Worm (Caenorhabditis elegans) whole organism, mixed stage, embryonic: ENCODE results near the gene T21E8.5.

Experiments used
- M03D4.4 ChIP-seq: sonication (generic microtip); optimal IDR thresholded peaks from 2 replicates; lab custom pipeline; 2017; ENCODE audit warnings: mild to moderate bottlenecking, missing genetic modification characterization, missing compliant biosample characterization
- bed-3 ChIP-seq: fragments of 200-800 bp; sonication (Bioruptor generic); optimal IDR thresholded peaks from 3 replicates; lab custom pipeline; 2018; ENCODE audit warnings: mild to moderate bottlenecking, missing genetic modification characterization, moderate library complexity, missing compliant biosample characterization
- blmp-1 ChIP-seq: fragments of 150-350 bp; optimal IDR thresholded peaks from 2 replicates; lab custom pipeline; 2014; ENCODE audit warnings: missing biosample characterization, missing genetic modification characterization
- ceh-39 ChIP-seq: fragments of 150-350 bp; optimal IDR thresholded peaks from 2 replicates; lab custom pipeline; 2014; ENCODE audit warnings: missing biosample characterization, missing genetic modification characterization
- ceh-43 ChIP-seq: fragments of 200-800 bp; sonication (Bioruptor generic); optimal IDR thresholded peaks from 2 replicates; lab custom pipeline; 2018; ENCODE audit warnings: mild to moderate bottlenecking, missing genetic modification characterization, moderate library complexity, missing compliant biosample characterization
- ceh-83 ChIP-seq: fragments of 200-800 bp; sonication (Bioruptor generic); optimal IDR thresholded peaks from 2 replicates; lab custom pipeline; 2018; ENCODE audit warnings: mild to moderate bottlenecking, missing genetic modification characterization, missing compliant biosample characterization
- ces-1 ChIP-seq: fragments of 150-350 bp; optimal IDR thresholded peaks from 2 replicates; lab custom pipeline; 2014; ENCODE audit warnings: missing biosample characterization, missing genetic modification reagents, missing genetic modification characterization
- cnd-1 ChIP-seq: fragments of 200-800 bp; sonication (Bioruptor generic); optimal IDR thresholded peaks from 2 replicates; lab custom pipeline; 2018; ENCODE audit warnings: mild to moderate bottlenecking, missing genetic modification characterization, missing compliant biosample characterization
- elt-1 ChIP-seq: sonication (generic microtip); optimal IDR thresholded peaks from 2 replicates; lab custom pipeline; 2017; ENCODE audit warnings: missing genetic modification characterization, mild to moderate bottlenecking, missing compliant biosample characterization, antibody characterized with exemption, moderate library complexity, borderline replicate concordance; ENCODE audit not compliant: insufficient read depth
- elt-3 ChIP-seq: fragments of 150-350 bp; optimal IDR thresholded peaks from 2 replicates; lab custom pipeline; 2014; ENCODE audit warnings: missing biosample characterization, missing genetic modification characterization
- flh-1 ChIP-seq: fragments of 200-800 bp; sonication (Bioruptor generic); optimal IDR thresholded peaks from 2 replicates; lab custom pipeline; 2018; ENCODE audit warnings: mild to moderate bottlenecking, missing genetic modification characterization, moderate library complexity, missing compliant biosample characterization
- ham-2 ChIP-seq: fragments of 200-800 bp; sonication (Bioruptor generic); optimal IDR thresholded peaks from 2 replicates; lab custom pipeline; 2018; ENCODE audit warnings: mild to moderate bottlenecking, missing genetic modification characterization, missing compliant biosample characterization
- hlh-1 ChIP-seq: fragments of 150-350 bp; optimal IDR thresholded peaks from 2 replicates; lab custom pipeline; 2014; ENCODE audit warnings: missing biosample characterization, missing genetic modification reagents, missing genetic modification characterization
- lin-13 ChIP-seq: fragments of 150-350 bp; optimal IDR thresholded peaks from 2 replicates; lab custom pipeline; 2014; ENCODE audit warnings: missing biosample characterization, missing genetic modification characterization
- mab-5 ChIP-seq: fragments of 150-350 bp; optimal IDR thresholded peaks from 2 replicates; lab custom pipeline; 2014; ENCODE audit warnings: missing biosample characterization, missing genetic modification characterization
- mep-1 ChIP-seq: fragments of 150-350 bp; optimal IDR thresholded peaks from 2 replicates; lab custom pipeline; 2017; ENCODE audit warnings: missing biosample characterization, missing genetic modification reagents, missing genetic modification characterization, inconsistent platforms
- mls-2 ChIP-seq: sonication (generic microtip); optimal IDR thresholded peaks from 2 replicates; lab custom pipeline; 2016; ENCODE audit warnings: mild to moderate bottlenecking, missing genetic modification characterization, moderate library complexity, missing compliant biosample characterization
- nhr-12 ChIP-seq: fragments of 150-350 bp; optimal IDR thresholded peaks from 2 replicates; lab custom pipeline; 2014; ENCODE audit warnings: missing biosample characterization, missing genetic modification characterization
- nhr-2 ChIP-seq: fragments of 150-350 bp; optimal IDR thresholded peaks from 2 replicates; lab custom pipeline; 2014; ENCODE audit warnings: missing biosample characterization, missing genetic modification characterization
- nhr-237 ChIP-seq: fragments of 150-350 bp; optimal IDR thresholded peaks from 2 replicates; lab custom pipeline; 2014; ENCODE audit warnings: missing biosample characterization, missing genetic modification characterization
- nhr-28 ChIP-seq: fragments of 150-350 bp; optimal IDR thresholded peaks from 2 replicates; lab custom pipeline; 2014; ENCODE audit warnings: missing biosample characterization, missing genetic modification characterization
- nhr-76 ChIP-seq: sonication (generic microtip); optimal IDR thresholded peaks from 2 replicates; lab custom pipeline; 2017; ENCODE audit warnings: missing biosample characterization, missing genetic modification characterization
- pha-4 ChIP-seq: fragments of 150-350 bp; optimal IDR thresholded peaks from 2 replicates; lab custom pipeline; 2018; ENCODE audit warnings: missing biosample characterization, missing genetic modification reagents, missing genetic modification characterization
- sem-2 ChIP-seq: fragments of 200-800 bp; sonication (Bioruptor generic); optimal IDR thresholded peaks from 2 replicates; lab custom pipeline; 2018; ENCODE audit warnings: mild to moderate bottlenecking, missing genetic modification characterization, missing compliant biosample characterization
- snpc-4 ChIP-seq: fragments of 150-350 bp; optimal IDR thresholded peaks from 2 replicates; lab custom pipeline; 2014; ENCODE audit warnings: missing biosample characterization, missing genetic modification characterization
- sptf-1 ChIP-seq: sonication (generic microtip); optimal IDR thresholded peaks from 2 replicates; lab custom pipeline; 2017; ENCODE audit warnings: mild to moderate bottlenecking, missing genetic modification characterization, moderate library complexity, missing compliant biosample characterization
- tbx-8 ChIP-seq: fragments of 200-800 bp; sonication (Bioruptor generic); optimal IDR thresholded peaks from 2 replicates; lab custom pipeline; 2018; ENCODE audit warnings: mild to moderate bottlenecking, missing genetic modification characterization, moderate library complexity, missing compliant biosample characterization
- unc-120 ChIP-seq: sonication (generic microtip); optimal IDR thresholded peaks from 2 replicates; lab custom pipeline; 2017; ENCODE audit warnings: missing genetic modification characterization, missing compliant biosample characterization; ENCODE audit not compliant: poor library complexity, severe bottlenecking
- unc-39 ChIP-seq: fragments of 150-350 bp; optimal IDR thresholded peaks from 2 replicates; lab custom pipeline; 2014; ENCODE audit warnings: missing biosample characterization, missing genetic modification characterization
- unc-62 ChIP-seq: fragments of 150-350 bp; optimal IDR thresholded peaks from 2 replicates; lab custom pipeline; 2014; ENCODE audit warnings: missing biosample characterization, missing genetic modification reagents, missing genetic modification characterization

Gene T21E8.5

DNA sequence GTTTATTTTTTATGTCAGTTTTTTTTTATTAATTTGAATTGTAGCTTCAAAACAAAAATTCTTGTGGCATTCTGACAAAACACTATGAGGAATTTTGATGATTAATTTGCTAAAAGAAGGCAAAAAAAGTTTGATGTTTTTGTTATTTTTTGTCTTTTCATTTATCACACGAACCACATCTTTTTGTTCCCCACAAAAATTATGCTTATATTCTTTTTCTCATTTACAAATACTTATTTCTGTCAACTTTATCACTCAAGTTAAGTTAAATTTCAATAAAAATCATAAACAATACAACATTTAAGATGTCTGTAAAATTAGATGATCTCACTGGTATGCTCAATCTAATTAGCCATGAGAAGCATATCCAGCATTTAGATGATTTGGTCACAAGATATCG lies 2.2 kb downstream of the T21E8.5 start, which contains the start of gene F47B10.6:
Gene F47B10.6, plus strand, starts transcription at position 301 of the 400 bp plus-strand sequence.
- TF ChIP-seq mls-2 (tag; lab: Kevin White, UChicago) (no peak), nhr-28 (tag; lab: Kevin White, UChicago) (no peak), lin-13 (tag; lab: Kevin White, UChicago) (no peak), elt-1 (tag; lab: Kevin White, UChicago) (no peak), unc-62 (GFP tag; lab: Kevin White, UChicago) (no peak), nhr-237 (tag; lab: Kevin White, UChicago) (no peak), flh-1 (GFP tag; lab: Kevin White, UChicago) (no peak), ceh-83 (no peak), ceh-39 (tag; lab: Kevin White, UChicago) (no peak), nhr-2 (no peak), sptf-1 (no peak), hlh-1 (tag; lab: Kevin White, UChicago) (no peak), unc-120 (tag; lab: Kevin White, UChicago) (no peak), M03D4.4 (tag; lab: Kevin White, UChicago) (no peak), sem-2 (GFP tag; lab: Kevin White, UChicago) (no peak), mab-5 (tag; lab: Kevin White, UChicago) (no peak), ces-1 (no peak), ham-2 (no peak)

ce11 chrX:10890456-10890855 lies 4.5 kb downstream of the T21E8.5 start, which contains the start of gene F47B10.5:
F47B10.5 (minus strand) TSS chrX:10890556.
- no peak for TF ChIP-seq nhr-76
- no peak for TF ChIP-seq bed-3
- no peak for TF ChIP-seq flh-1 (GFP tag; lab: Kevin White, UChicago)
- no peak for TF ChIP-seq mab-5 (tag; lab: Kevin White, UChicago)
- no peak for TF ChIP-seq sptf-1
- no peak for TF ChIP-seq ces-1
- TF ChIP-seq hlh-1 (tag; lab: Kevin White, UChicago): no peak
- no peak for TF ChIP-seq ceh-43 (GFP tag; lab: Kevin White, UChicago)
- no peak for TF ChIP-seq pha-4 (tag; lab: Kevin White, UChicago)

DNA sequence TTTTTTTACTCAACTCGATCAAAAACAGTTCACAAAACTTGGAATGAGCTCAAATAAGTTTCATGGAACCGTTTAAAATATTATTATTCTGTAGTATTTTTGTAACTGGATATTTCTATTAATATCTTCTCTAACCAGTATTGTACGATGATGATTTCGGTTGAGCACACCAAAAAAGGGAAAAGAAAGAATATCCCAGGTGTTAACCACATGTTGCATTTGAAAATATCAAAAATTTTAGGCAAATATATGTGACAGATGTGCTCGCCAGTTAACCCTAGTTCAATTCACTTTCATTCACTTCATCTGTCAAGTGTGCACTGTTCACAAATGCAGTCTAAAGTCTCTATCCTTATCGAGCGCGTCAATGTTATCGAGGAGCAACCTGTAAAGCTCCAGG lies 5.0 kb downstream of the T21E8.5 start, which contains the start of gene F47B10.4:
Gene F47B10.4, plus strand, starts transcription at position 301 of the 400 bp plus-strand sequence.
- no peak for TF ChIP-seq snpc-4 (tag; lab: Kevin White, UChicago)
- TF ChIP-seq bed-3: no peak
- TF ChIP-seq ham-2: no peak
- TF ChIP-seq cnd-1 (tag; lab: Kevin White, UChicago): no peak
- no peak for TF ChIP-seq nhr-2
- no peak for TF ChIP-seq unc-39 (tag; lab: Kevin White, UChicago)
- no peak for TF ChIP-seq mls-2 (tag; lab: Kevin White, UChicago)
- TF ChIP-seq blmp-1: no peak
- TF ChIP-seq, all 35 proteins: peak for 0

DNA sequence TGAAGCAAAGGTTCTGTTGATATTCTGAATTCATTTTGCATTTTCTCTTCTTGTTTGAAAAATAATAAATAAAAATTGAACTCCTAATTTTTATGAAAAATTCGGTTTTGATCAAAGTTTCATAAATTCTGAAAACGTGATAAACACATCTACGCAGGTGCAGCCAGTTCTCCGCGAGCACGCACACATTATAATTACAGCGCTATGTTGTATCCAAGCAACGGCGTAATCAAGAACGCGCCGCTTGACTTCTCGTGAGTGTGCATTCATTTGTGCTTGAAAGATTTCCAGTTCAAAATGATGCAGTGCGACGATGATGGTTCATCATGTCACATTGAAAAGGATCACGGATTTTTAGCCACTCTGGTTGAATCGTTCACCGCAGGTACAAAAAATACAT lies 5.9 kb downstream of the T21E8.5 start, which contains the start of gene F47B10.3:
Gene F47B10.3, plus strand, starts transcription at position 301 of the 400 bp plus-strand sequence.
- no peak for TF ChIP-seq ces-1
- TF ChIP-seq bed-3: no peak
- no peak for TF ChIP-seq cnd-1 (tag; lab: Kevin White, UChicago)
- TF ChIP-seq nhr-28 (tag; lab: Kevin White, UChicago): no peak
- TF ChIP-seq unc-39 (tag; lab: Kevin White, UChicago): no peak
- TF ChIP-seq tbx-8 (GFP tag; lab: Kevin White, UChicago): no peak
- TF ChIP-seq nhr-76: no peak
- no peak for TF ChIP-seq elt-1 (tag; lab: Kevin White, UChicago)
- TF ChIP-seq nhr-237 (tag; lab: Kevin White, UChicago): no peak
- TF ChIP-seq flh-1 (GFP tag; lab: Kevin White, UChicago): no peak
- TF ChIP-seq nhr-12 (tag; lab: Kevin White, UChicago): no peak
- TF ChIP-seq snpc-4 (tag; lab: Kevin White, UChicago): no peak
- TF ChIP-seq mls-2 (tag; lab: Kevin White, UChicago): no peak
- TF ChIP-seq ceh-39 (tag; lab: Kevin White, UChicago): no peak

ce11 chrX:10896498-10896897 lies 10.5 kb downstream of the T21E8.5 start, which contains the start of gene haly-1:
haly-1 (minus strand) TSS chrX:10896598.
- TF ChIP-seq elt-3: no peak
- TF ChIP-seq tbx-8 (GFP tag; lab: Kevin White, UChicago): no peak
- TF ChIP-seq sem-2 (GFP tag; lab: Kevin White, UChicago): no peak
- TF ChIP-seq mab-5 (tag; lab: Kevin White, UChicago): no peak
- TF ChIP-seq mep-1 (tag; lab: Kevin White, UChicago): no peak
- TF ChIP-seq ceh-39 (tag; lab: Kevin White, UChicago): no peak
- TF ChIP-seq ces-1: no peak
- TF ChIP-seq sptf-1: no peak
- no peak for TF ChIP-seq unc-120 (tag; lab: Kevin White, UChicago)
- TF ChIP-seq cnd-1 (tag; lab: Kevin White, UChicago): no peak
- no peak for TF ChIP-seq ceh-83
- no peak for TF ChIP-seq lin-13 (tag; lab: Kevin White, UChicago)
